Fruit fly (Drosophila melanogaster): Measurements from ENCODE around the gene CG14983.

CG14983 gene

dm6 chr3L:3909831-3910230 is 39.3 kb downstream of the CG14983 start, which contains the start of gene mge:
TSS of gene mge (minus strand) at chr3L:3909931.
- TF ChIP-seq usp (GFP tag; optimal IDR thresholded peaks at IDR 0.05) (no peak), CG8478 (optimal IDR thresholded peaks at IDR 0.05) (no peak), psq (optimal IDR thresholded peaks at IDR 0.05) (no peak), EcR (GFP tag; optimal IDR thresholded peaks at IDR 0.05) (no peak), pan (optimal IDR thresholded peaks at IDR 0.05) (no peak), Dll (optimal IDR thresholded peaks at IDR 0.05) (no peak)

dm6 chr3L:3908838-3909810 is 40.0 kb downstream of the CG14983 start:
- TF ChIP-seq CG8478 (optimal IDR thresholded peaks at IDR 0.05) (no peak), usp (GFP tag; optimal IDR thresholded peaks at IDR 0.05) (no peak), EcR (GFP tag; optimal IDR thresholded peaks at IDR 0.05) (peak in 1 of 2 experiments; percentile 25)

- TF ChIP-seq psq (optimal IDR thresholded peaks at IDR 0.05) = no peak
- no peak for TF ChIP-seq CG8478 (optimal IDR thresholded peaks at IDR 0.05)
- no peak for TF ChIP-seq usp (GFP tag; optimal IDR thresholded peaks at IDR 0.05)
- no peak for TF ChIP-seq Dll (optimal IDR thresholded peaks at IDR 0.05)
- TF ChIP-seq pan (optimal IDR thresholded peaks at IDR 0.05) = no peak
- no peak for TF ChIP-seq EcR (GFP tag; optimal IDR thresholded peaks at IDR 0.05)
These were observed 44.0 kb downstream of the CG14983 start, which contains the start of gene ida for dm6 chr3L:3905111-3905510. TSS of gene ida (plus strand) at chr3L:3905344.

dm6 chr3L:3903301-3903700 is 45.8 kb downstream of the CG14983 start, which contains the start of gene Sc2:
TSS of gene Sc2 (plus strand) at chr3L:3903492.
- TF ChIP-seq psq (optimal IDR thresholded peaks at IDR 0.05) (no peak), EcR (GFP tag; optimal IDR thresholded peaks at IDR 0.05) (no peak), Dll (optimal IDR thresholded peaks at IDR 0.05) (no peak), CG8478 (optimal IDR thresholded peaks at IDR 0.05) (no peak), pan (optimal IDR thresholded peaks at IDR 0.05) (no peak), usp (GFP tag; optimal IDR thresholded peaks at IDR 0.05) (no peak)

- TF ChIP-seq psq (optimal IDR thresholded peaks at IDR 0.05) (no peak), CG8478 (optimal IDR thresholded peaks at IDR 0.05) (no peak), pan (optimal IDR thresholded peaks at IDR 0.05) (no peak), Dll (optimal IDR thresholded peaks at IDR 0.05) (no peak), usp (GFP tag; optimal IDR thresholded peaks at IDR 0.05) (no peak), EcR (GFP tag; optimal IDR thresholded peaks at IDR 0.05) (no peak)
These were observed 46.5 kb downstream of the CG14983 start, which contains the start of gene Ubi-p63E for dm6 chr3L:3902491-3903198. TSS of gene Ubi-p63E (minus strand) at chr3L:3903184.

- TF ChIP-seq pan (optimal IDR thresholded peaks at IDR 0.05) = no peak
- no peak for TF ChIP-seq CG8478 (optimal IDR thresholded peaks at IDR 0.05)
- TF ChIP-seq Dll (optimal IDR thresholded peaks at IDR 0.05) = no peak
- TF ChIP-seq EcR (GFP tag; optimal IDR thresholded peaks at IDR 0.05) = no peak
These were observed 47.1 kb downstream of the CG14983 start for dm6 chr3L:3901865-3902490.

- TF ChIP-seq CG8478 (optimal IDR thresholded peaks at IDR 0.05) (no peak), Dll (optimal IDR thresholded peaks at IDR 0.05) (no peak), psq (optimal IDR thresholded peaks at IDR 0.05) (no peak), pan (optimal IDR thresholded peaks at IDR 0.05) (no peak), EcR (GFP tag; optimal IDR thresholded peaks at IDR 0.05) (no peak), usp (GFP tag; optimal IDR thresholded peaks at IDR 0.05) (no peak)
These were observed 50.1 kb downstream of the CG14983 start, which contains the start of gene Ccz1 for dm6 chr3L:3898978-3899377. TSS of gene Ccz1 (minus strand) at chr3L:3899156.

Data from whole organism.